Fruit fly (Drosophila melanogaster): ENCODE measurements around the gene Abi.

dm6 chr3R:14151840-14152239 lies 29.6 kb upstream of the Abi start, which contains the start of gene CG14355:
- TF ChIP-seq Clk (GFP tag; optimal IDR thresholded peaks at IDR 0.05) = no peak
- TF ChIP-seq bab1 (GFP tag; optimal IDR thresholded peaks at IDR 0.05) = no peak
- TF ChIP-seq cic (GFP tag; optimal IDR thresholded peaks at IDR 0.05) = no peak
- no peak for TF ChIP-seq CG33017 (tag; optimal IDR thresholded peaks at IDR 0.05)
- TF ChIP-seq kay (GFP tag; ENCODE audit: borderline replicate concordance) = no peak
